Worm (Caenorhabditis elegans) whole organism, early embryonic: ENCODE measurements around the gene T11F8.1.
"Not testable (repeated sequence)": the region's sequence is repeated elsewhere in the genome, so short reads cannot be mapped to it uniquely, and the experiment has no call there.

Experiments used
- B0310.2 ChIP-seq: sonication (generic microtip); optimal IDR thresholded peaks from 2 replicates; lab custom pipeline; 2016; ENCODE audit warnings: mild to moderate bottlenecking, missing genetic modification characterization, missing compliant biosample characterization
- F13C5.2 ChIP-seq: sonication (generic microtip); optimal IDR thresholded peaks from 2 replicates; lab custom pipeline; 2017; ENCODE audit warnings: mild to moderate bottlenecking, missing genetic modification characterization, inconsistent platforms, missing compliant biosample characterization
- aly-1 ChIP-seq: sonication (generic microtip); optimal IDR thresholded peaks from 2 replicates; lab custom pipeline; 2016; ENCODE audit warnings: missing genetic modification characterization, missing compliant biosample characterization
- ama-1 ChIP-seq: fragments of 150-350 bp; optimal IDR thresholded peaks from 2 replicates; lab custom pipeline; 2014
- ceh-13 ChIP-seq: fragments of 200-800 bp; sonication (Bioruptor generic); optimal IDR thresholded peaks from 2 replicates; lab custom pipeline; 2018; ENCODE audit warnings: mild to moderate bottlenecking, missing genetic modification characterization, missing compliant biosample characterization
- ceh-36 ChIP-seq: sonication (generic microtip); optimal IDR thresholded peaks from 2 replicates; lab custom pipeline; 2016; ENCODE audit warnings: missing genetic modification characterization, inconsistent platforms, missing compliant biosample characterization
- ets-7 ChIP-seq: sonication (generic microtip); optimal IDR thresholded peaks from 2 replicates; lab custom pipeline; 2016; ENCODE audit warnings: missing genotype, missing genetic modification characterization, missing compliant biosample characterization
- flt-1 ChIP-seq: fragments of 200-800 bp; sonication (Bioruptor generic); IDR thresholded peaks from 2 replicates; pipeline ENCODE4 v1.3.6; 2022; ENCODE audit warnings: missing genetic modification characterization, missing compliant biosample characterization
- hmbx-1 ChIP-seq: sonication (generic microtip); optimal IDR thresholded peaks from 2 replicates; lab custom pipeline; 2016; ENCODE audit warnings: mild to moderate bottlenecking, missing genetic modification characterization, missing compliant biosample characterization
- hmg-4 ChIP-seq: fragments of 200-800 bp; sonication (Bioruptor generic); optimal IDR thresholded peaks from 2 replicates; lab custom pipeline; 2018; ENCODE audit warnings: mild to moderate bottlenecking, missing genetic modification characterization, missing compliant biosample characterization
- hnd-1 ChIP-seq: sonication (generic microtip); optimal IDR thresholded peaks from 2 replicates; lab custom pipeline; 2016; ENCODE audit warnings: missing genetic modification characterization, missing compliant biosample characterization
- pes-1 ChIP-seq: fragments of 200-800 bp; sonication (Bioruptor generic); IDR thresholded peaks from 2 replicates; pipeline ENCODE4 v1.3.6; 2022; ENCODE audit warnings: missing genetic modification reagents, missing genetic modification characterization, missing compliant biosample characterization
- scrt-1 ChIP-seq: fragments of 200-800 bp; sonication (Bioruptor generic); IDR thresholded peaks from 2 replicates; pipeline ENCODE4 v1.3.6; 2022; ENCODE audit warnings: missing genetic modification characterization, missing compliant biosample characterization
- sea-1 ChIP-seq: fragments of 200-800 bp; sonication (Bioruptor generic); conservative IDR thresholded peaks from 2 replicates; pipeline ENCODE4 v1.3.6; 2022; ENCODE audit warnings: missing genetic modification characterization, missing compliant biosample characterization
- tbx-11 ChIP-seq: fragments of 200-800 bp; sonication (Bioruptor generic); IDR thresholded peaks from 2 replicates; pipeline ENCODE4 v1.3.6; 2022; ENCODE audit warnings: missing genetic modification characterization, missing compliant biosample characterization
- tbx-37 ChIP-seq: fragments of 200-800 bp; sonication (Bioruptor generic); conservative IDR thresholded peaks from 2 replicates; pipeline ENCODE4 v1.3.6; 2022; ENCODE audit warnings: missing genetic modification reagents, missing genetic modification characterization, missing compliant biosample characterization
- tra-4 ChIP-seq: sonication (generic microtip); optimal IDR thresholded peaks from 2 replicates; lab custom pipeline; 2017; ENCODE audit warnings: missing genetic modification characterization, missing compliant biosample characterization

T11F8.1 gene

ce11 chrIV:5479289-5479688 lies at the start of gene T11F8.1:
T11F8.1 (plus strand) TSS chrIV:5479589.
- no peak for TF ChIP-seq F13C5.2 (tag; lab: Kevin White, UChicago)
- no peak for TF ChIP-seq ama-1 (lab: Kevin White, UChicago)
- TF ChIP-seq ceh-13 (GFP tag; lab: Kevin White, UChicago), result no peak
- TF ChIP-seq tbx-37, result no peak
- TF ChIP-seq flt-1 (GFP tag; lab: Robert Waterston, UW), result no peak
- TF ChIP-seq ets-7 (tag; lab: Kevin White, UChicago), result no peak
- TF ChIP-seq hmbx-1, result no peak
- TF ChIP-seq B0310.2, result no peak
- no peak for TF ChIP-seq pes-1
- no peak for TF ChIP-seq aly-1 (tag; lab: Kevin White, UChicago)
- TF ChIP-seq sea-1 (GFP tag; lab: Robert Waterston, UW), result no peak
- TF ChIP-seq hnd-1 (tag; lab: Kevin White, UChicago), result no peak
- no peak for TF ChIP-seq tra-4 (tag; lab: Kevin White, UChicago)
- no peak for TF ChIP-seq tbx-11 (GFP tag; lab: Robert Waterston, UW)
- no peak for TF ChIP-seq scrt-1 (GFP tag; lab: Robert Waterston, UW)
- no peak for TF ChIP-seq hmg-4 (GFP tag; lab: Kevin White, UChicago)

DNA sequence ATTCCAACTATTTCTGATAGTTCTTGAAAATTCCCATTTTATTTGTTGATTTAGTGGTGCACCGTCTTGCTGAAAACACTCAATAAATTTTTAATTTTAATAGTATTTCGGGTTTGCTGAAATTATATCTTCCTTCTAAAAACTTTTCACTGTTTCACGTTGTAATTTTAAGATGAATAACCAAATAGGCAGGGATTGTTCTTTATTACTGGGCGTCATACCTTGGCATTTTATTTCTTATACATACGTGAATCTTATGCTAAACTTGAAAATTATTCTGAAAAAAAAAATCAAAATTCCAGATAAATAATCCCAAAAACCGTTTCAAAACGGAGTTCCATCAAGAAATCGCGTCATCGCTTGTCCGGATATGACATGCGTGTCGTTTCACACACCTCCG lies 40.7 kb upstream of the T11F8.1 start, which contains the start of gene mgl-3:
mgl-3 (plus strand) TSS at position 301 of the 400 bp plus-strand sequence.
- TF ChIP-seq tbx-11 (GFP tag; lab: Robert Waterston, UW), result no peak
- TF ChIP-seq hnd-1 (tag; lab: Kevin White, UChicago), result no peak
- TF ChIP-seq tra-4 (tag; lab: Kevin White, UChicago), result no peak

- TF ChIP-seq B0310.2 (no peak), scrt-1 (GFP tag; lab: Robert Waterston, UW) (no peak), tbx-37 (no peak), pes-1 (no peak), flt-1 (GFP tag; lab: Robert Waterston, UW) (no peak), F13C5.2 (tag; lab: Kevin White, UChicago) (no peak), tbx-11 (GFP tag; lab: Robert Waterston, UW) (no peak), hmbx-1 (no peak), hnd-1 (tag; lab: Kevin White, UChicago) (no peak), tra-4 (tag; lab: Kevin White, UChicago) (no peak), ceh-36 (tag; lab: Kevin White, UChicago) (no peak), hmg-4 (GFP tag; lab: Kevin White, UChicago) (no peak), aly-1 (tag; lab: Kevin White, UChicago) (no peak)
Observed at ce11 chrIV:5452667-5453066, 26.7 kb upstream of the T11F8.1 start, which contains the start of gene Y4C6A.4. Y4C6A.4 (plus strand) TSS chrIV:5452967.

- TF ChIP-seq ceh-13 (GFP tag; lab: Kevin White, UChicago); hmg-4 (GFP tag; lab: Kevin White, UChicago); flt-1 (GFP tag; lab: Robert Waterston, UW): not testable (repeated sequence)
Observed at ce11 chrIV:5455999-5456398, 23.4 kb upstream of the T11F8.1 start, which contains the start of gene Y4C6A.3. Y4C6A.3 (minus strand) TSS chrIV:5456099.

DNA sequence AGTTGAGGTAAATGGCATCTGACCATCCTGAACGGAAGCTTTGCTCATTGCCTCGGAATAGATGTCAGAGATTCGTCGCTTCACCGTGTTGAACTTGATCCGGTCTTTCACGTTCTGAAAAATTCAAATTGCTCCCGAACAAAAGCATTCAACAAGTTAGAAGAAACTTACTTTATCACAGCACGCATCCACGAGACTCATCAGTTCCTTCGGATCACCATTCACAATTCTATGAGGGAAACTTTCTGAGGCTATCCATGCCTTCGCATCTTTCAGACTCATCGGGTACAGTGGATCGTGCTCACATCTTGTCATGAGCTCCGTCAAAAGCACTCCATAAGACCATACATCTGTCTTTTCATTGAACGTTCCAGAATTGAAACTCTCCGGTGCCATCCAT lies 16.6 kb upstream of the T11F8.1 start:
- no peak for TF ChIP-seq ceh-36 (tag; lab: Kevin White, UChicago)
- TF ChIP-seq ets-7 (tag; lab: Kevin White, UChicago), result no peak
- TF ChIP-seq ama-1 (lab: Kevin White, UChicago), result no peak
- TF ChIP-seq B0310.2, result no peak
- TF ChIP-seq ceh-13 (GFP tag; lab: Kevin White, UChicago), result no peak

ce11 chrIV:5464403-5464802 lies 15.0 kb upstream of the T11F8.1 start, which contains the start of gene Y52D5A.2:
Y52D5A.2 (minus strand) TSS chrIV:5464503.
- not testable (repeated sequence) for TF ChIP-seq hmbx-1; tbx-11 (GFP tag; lab: Robert Waterston, UW); flt-1 (GFP tag; lab: Robert Waterston, UW)

ce11 chrIV:5469739-5470138 lies 9.7 kb upstream of the T11F8.1 start, which contains the start of gene rme-2:
rme-2 (plus strand) TSS chrIV:5470026.
- TF ChIP-seq ama-1 (lab: Kevin White, UChicago), result no peak
- TF ChIP-seq flt-1 (GFP tag; lab: Robert Waterston, UW), result no peak
- no peak for TF ChIP-seq pes-1
- TF ChIP-seq tra-4 (tag; lab: Kevin White, UChicago), result no peak
- TF ChIP-seq tbx-37, result no peak
- no peak for TF ChIP-seq F13C5.2 (tag; lab: Kevin White, UChicago)
- TF ChIP-seq tbx-11 (GFP tag; lab: Robert Waterston, UW), result no peak
- no peak for TF ChIP-seq ets-7 (tag; lab: Kevin White, UChicago)
- TF ChIP-seq scrt-1 (GFP tag; lab: Robert Waterston, UW), result no peak
- no peak for TF ChIP-seq ceh-36 (tag; lab: Kevin White, UChicago)
- TF ChIP-seq hnd-1 (tag; lab: Kevin White, UChicago), result no peak
- no peak for TF ChIP-seq sea-1 (GFP tag; lab: Robert Waterston, UW)
- no peak for TF ChIP-seq hmg-4 (GFP tag; lab: Kevin White, UChicago)
- TF ChIP-seq B0310.2, result no peak
- TF ChIP-seq aly-1 (tag; lab: Kevin White, UChicago), result no peak

ce11 chrIV:5473098-5473497 lies 6.3 kb upstream of the T11F8.1 start:
- TF ChIP-seq scrt-1 (GFP tag; lab: Robert Waterston, UW), result no peak
- TF ChIP-seq tra-4 (tag; lab: Kevin White, UChicago), result no peak
- TF ChIP-seq ama-1 (lab: Kevin White, UChicago), result no peak
- no peak for TF ChIP-seq tbx-11 (GFP tag; lab: Robert Waterston, UW)
- TF ChIP-seq F13C5.2 (tag; lab: Kevin White, UChicago), result no peak
- TF ChIP-seq ceh-36 (tag; lab: Kevin White, UChicago), result no peak
- no peak for TF ChIP-seq aly-1 (tag; lab: Kevin White, UChicago)
- no peak for TF ChIP-seq pes-1
- no peak for TF ChIP-seq flt-1 (GFP tag; lab: Robert Waterston, UW)
- TF ChIP-seq ets-7 (tag; lab: Kevin White, UChicago), result no peak
- TF ChIP-seq B0310.2, result no peak
- no peak for TF ChIP-seq hmbx-1
- TF ChIP-seq hmg-4 (GFP tag; lab: Kevin White, UChicago), result no peak
- TF ChIP-seq hnd-1 (tag; lab: Kevin White, UChicago), result no peak
- no peak for TF ChIP-seq sea-1 (GFP tag; lab: Robert Waterston, UW)
- TF ChIP-seq ceh-13 (GFP tag; lab: Kevin White, UChicago), result no peak
- no peak for TF ChIP-seq tbx-37
